Worm (Caenorhabditis elegans) whole organism, dauer: ENCODE measurements around the gene sra-39.

Experiments
- unc-62 ChIP-seq: sonication (generic microtip); optimal IDR thresholded peaks from 2 replicates; lab custom pipeline; 2017; ENCODE audit warnings: missing biosample characterization, missing genetic modification reagents, missing genetic modification characterization

Gene sra-39

ce11 chrX:13881760-13882369 is 21.4 kb downstream of the sra-39 start:
- TF ChIP-seq unc-62 (GFP tag; lab: Kevin White, UChicago): no peak

- TF ChIP-seq unc-62 (GFP tag; lab: Kevin White, UChicago): no peak
Observed at ce11 chrX:13878082-13878481, 25.1 kb downstream of the sra-39 start.

- TF ChIP-seq unc-62 (GFP tag; lab: Kevin White, UChicago): no peak
Observed at ce11 chrX:13876860-13877259, 26.4 kb downstream of the sra-39 start.

ce11 chrX:13875913-13876312 is 27.3 kb downstream of the sra-39 start:
- no peak for TF ChIP-seq unc-62 (GFP tag; lab: Kevin White, UChicago)

ce11 chrX:13873324-13873933 is 29.8 kb downstream of the sra-39 start:
- no peak for TF ChIP-seq unc-62 (GFP tag; lab: Kevin White, UChicago)

ce11 chrX:13871110-13871509 is 32.1 kb downstream of the sra-39 start:
- TF ChIP-seq unc-62 (GFP tag; lab: Kevin White, UChicago): no peak

ce11 chrX:13864191-13864590 is 39.0 kb downstream of the sra-39 start, which contains the start of gene M03B6.3:
Gene M03B6.3, minus strand, starts transcription at chrX:13864292.
- no peak for TF ChIP-seq unc-62 (GFP tag; lab: Kevin White, UChicago)

ce11 chrX:13858693-13859092 is 44.5 kb downstream of the sra-39 start, which contains the start of gene M03B6.4:
Gene M03B6.4, plus strand, starts transcription at chrX:13858841.
- TF ChIP-seq unc-62 (GFP tag; lab: Kevin White, UChicago): no peak

ce11 chrX:13855928-13856327 is 47.3 kb downstream of the sra-39 start:
- TF ChIP-seq unc-62 (GFP tag; lab: Kevin White, UChicago): no peak

- TF ChIP-seq unc-62 (GFP tag; lab: Kevin White, UChicago): no peak
Observed at ce11 chrX:13852606-13853005, 50.6 kb downstream of the sra-39 start, which contains the start of gene mct-3. Gene mct-3, plus strand, starts transcription at chrX:13852906.

ce11 chrX:13851590-13851989 is 51.6 kb downstream of the sra-39 start:
- no peak for TF ChIP-seq unc-62 (GFP tag; lab: Kevin White, UChicago)

- TF ChIP-seq unc-62 (GFP tag; lab: Kevin White, UChicago): no peak
Observed at ce11 chrX:13850359-13850758, 52.9 kb downstream of the sra-39 start.
